Worm (Caenorhabditis elegans) whole organism, L3 larva: Measurements from ENCODE around the gene irld-51.

Experiments
- R02D3.7 ChIP-seq: fragments of 150-350 bp; optimal IDR thresholded peaks from 2 replicates; lab custom pipeline; 2014; ENCODE audit warnings: missing biosample characterization, missing genetic modification characterization
- hmg-11 ChIP-seq: sonication (generic microtip); optimal IDR thresholded peaks from 2 replicates; lab custom pipeline; 2016; ENCODE audit warnings: missing genetic modification characterization, missing compliant biosample characterization
- lin-39 ChIP-seq: fragments of 150-350 bp; optimal IDR thresholded peaks from 2 replicates; lab custom pipeline; 2018; ENCODE audit warnings: missing biosample characterization, missing genetic modification reagents, missing genetic modification characterization
- mdl-1 ChIP-seq: fragments of 150-350 bp; optimal IDR thresholded peaks from 2 replicates; lab custom pipeline; 2014; ENCODE audit warnings: missing biosample characterization, missing genetic modification characterization
- nhr-11 ChIP-seq: fragments of 150-350 bp; optimal IDR thresholded peaks from 2 replicates; lab custom pipeline; 2014; ENCODE audit warnings: missing biosample characterization, missing genetic modification characterization
- nhr-12 ChIP-seq: fragments of 150-350 bp; optimal IDR thresholded peaks from 2 replicates; lab custom pipeline; 2014; ENCODE audit warnings: missing biosample characterization, missing genetic modification characterization
- nhr-23 ChIP-seq: fragments of 150-350 bp; optimal IDR thresholded peaks from 2 replicates; lab custom pipeline; 2014; ENCODE audit warnings: missing biosample characterization, missing genetic modification reagents, missing genetic modification characterization
- nhr-25 ChIP-seq: sonication (generic microtip); optimal IDR thresholded peaks from 2 replicates; lab custom pipeline; 2017; ENCODE audit warnings: missing biosample characterization, missing genetic modification characterization
- nhr-76 ChIP-seq: fragments of 150-350 bp; sonication (generic microtip); optimal IDR thresholded peaks from 5 replicates; lab custom pipeline; 2014; ENCODE audit warnings: missing biosample characterization, missing genetic modification characterization
- tbx-2 ChIP-seq: sonication (generic microtip); optimal IDR thresholded peaks from 2 replicates; lab custom pipeline; 2016; ENCODE audit warnings: mild to moderate bottlenecking, missing genetic modification characterization, missing compliant biosample characterization
- unc-39 ChIP-seq: sonication (generic microtip); optimal IDR thresholded peaks from 4 replicates; lab custom pipeline; 2017; ENCODE audit warnings: missing biosample characterization, missing genetic modification characterization
- zag-1 ChIP-seq: fragments of 150-350 bp; optimal IDR thresholded peaks from 2 replicates; lab custom pipeline; 2014; ENCODE audit warnings: missing biosample characterization, missing genetic modification characterization

DNA sequence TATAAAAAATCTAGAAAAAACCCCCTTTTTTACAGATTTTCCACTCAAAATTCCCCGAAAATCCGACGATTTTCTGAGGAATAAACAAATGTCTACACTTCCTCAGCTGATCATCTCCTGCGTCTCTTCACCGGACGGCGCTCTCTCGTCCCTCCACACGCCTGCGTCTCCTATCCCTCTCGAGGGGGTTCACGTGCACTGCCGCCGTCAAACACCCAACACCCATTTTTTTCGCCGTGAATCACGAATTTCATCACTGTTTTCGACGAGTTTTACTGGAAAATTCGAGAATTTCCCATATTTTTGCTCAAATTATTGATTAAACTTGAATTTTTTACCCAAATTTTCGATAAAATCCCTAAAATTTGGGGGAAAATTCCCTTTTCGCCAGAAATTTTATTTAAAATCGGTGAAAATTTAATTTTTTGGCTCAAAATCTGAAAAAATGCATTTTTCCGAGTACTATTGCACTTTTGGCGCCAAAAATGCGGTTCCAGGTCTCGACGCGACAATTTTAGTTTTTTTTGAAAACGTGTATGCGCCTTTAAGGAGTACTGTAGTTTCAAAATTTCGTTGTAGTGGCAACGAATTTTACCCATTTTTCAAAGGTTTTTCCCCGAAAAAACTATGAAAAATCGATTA is 31.6 kb downstream of the irld-51 start:
- no peak for TF ChIP-seq nhr-12 (tag; lab: Kevin White, UChicago)
- no peak for TF ChIP-seq tbx-2 (tag; lab: Kevin White, UChicago)
- TF ChIP-seq nhr-11 (tag; lab: Kevin White, UChicago) = no peak
- no peak for TF ChIP-seq nhr-25 (tag; lab: Kevin White, UChicago)
- peak; percentile 6 for TF ChIP-seq lin-39 (tag; lab: Kevin White, UChicago)
- no peak for TF ChIP-seq nhr-76
- TF ChIP-seq nhr-23 (tag; lab: Kevin White, UChicago) = peak; percentile 28
- peak; percentile 43 for TF ChIP-seq hmg-11 (tag; lab: Kevin White, UChicago)
- no peak for TF ChIP-seq R02D3.7 (tag; lab: Kevin White, UChicago)
- no peak for TF ChIP-seq zag-1 (tag; lab: Kevin White, UChicago)
- TF ChIP-seq unc-39 (tag; lab: Kevin White, UChicago) = no peak
- peak; percentile 68 for TF ChIP-seq mdl-1 (tag; lab: Kevin White, UChicago)
